Fruit fly (Drosophila melanogaster) S2 (cell line): ENCODE measurements around the gene tal-3A.

Source experiments
- CG8478 ChIP-seq: fragments of >200 bp; optimal IDR thresholded peaks from 2 replicates; lab custom pipeline; 2018
- CTCF ChIP-seq, 2 experiments: fragments of >200 bp; optimal IDR thresholded peaks; 2 replicates each; lab custom pipeline; 2018

DNA sequence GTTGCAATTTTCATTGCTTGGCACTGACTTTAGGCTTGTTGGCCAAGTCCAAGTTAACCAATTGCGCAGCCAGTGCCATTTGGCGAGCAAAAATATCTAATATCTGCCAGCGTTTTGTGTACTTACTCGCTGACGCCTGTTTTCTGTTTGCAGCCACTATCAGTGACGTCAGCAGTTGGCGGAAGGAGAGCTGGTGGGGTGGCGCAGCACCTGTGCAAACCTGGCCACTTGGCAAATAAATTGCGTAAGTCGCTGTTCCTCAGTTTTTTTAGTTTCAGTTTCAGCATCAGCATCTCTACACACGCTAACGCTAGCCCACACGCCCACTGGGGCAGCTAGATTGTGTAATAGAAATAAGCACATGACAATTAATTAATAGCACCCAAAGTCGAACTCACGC lies 6.1 kb downstream of the tal-3A start:
- TF ChIP-seq CG8478 (lab: Kevin White, UChicago), result no peak
- no peak for TF ChIP-seq CTCF (optimal IDR thresholded peaks at IDR 0.05; lab: Kevin White, UChicago)
